Fruit fly (Drosophila melanogaster): ENCODE data around the gene Dyro.

Dyro gene

DNA sequence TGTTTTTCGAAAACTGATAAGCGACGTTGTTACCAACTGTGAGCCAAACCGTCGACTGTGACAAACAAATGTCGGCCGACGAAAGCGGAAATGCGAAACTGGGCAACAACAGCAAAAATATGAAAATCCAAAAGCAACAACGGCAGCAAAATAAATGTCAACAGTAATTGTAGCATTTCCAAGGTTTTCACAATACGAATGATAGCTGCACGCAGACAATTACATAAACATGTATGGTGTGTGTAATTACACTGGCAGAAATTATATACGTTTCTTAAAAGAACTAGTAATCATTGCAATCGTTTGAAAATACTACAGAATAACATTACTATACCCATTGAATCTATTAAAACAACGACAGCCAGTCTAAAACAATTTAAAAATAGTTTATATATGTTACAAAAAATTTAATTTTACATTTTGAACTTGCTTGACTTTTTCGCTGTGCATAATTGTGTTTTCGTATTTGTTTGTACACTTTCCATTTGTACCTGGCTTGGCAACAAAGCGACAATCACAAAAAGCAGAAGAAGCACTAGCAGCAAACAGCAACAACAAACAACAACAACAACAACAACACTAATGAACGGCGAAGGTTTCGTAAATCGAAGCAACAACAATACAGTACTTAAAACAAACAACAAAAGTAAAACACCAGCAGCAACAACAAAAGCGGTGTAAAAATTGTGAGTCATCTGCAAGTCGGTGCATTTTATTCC lies 34.8 kb downstream of the Dyro start (continued):
- TF ChIP-seq CG9437 (GFP tag; optimal IDR thresholded peaks at IDR 0.05) (no peak), esg (GFP tag; conservative IDR thresholded peaks at IDR 0.05) (peak; percentile 82), fd102C (GFP tag; optimal IDR thresholded peaks at IDR 0.05) (peak; percentile 83), CG6765 (GFP tag; optimal IDR thresholded peaks at IDR 0.05) (no peak), gfzf (GFP tag; optimal IDR thresholded peaks at IDR 0.05) (no peak), lbe (GFP tag; optimal IDR thresholded peaks at IDR 0.05) (peak; percentile 35), Max (GFP tag; optimal IDR thresholded peaks at IDR 0.05) (no peak), cato (GFP tag; optimal IDR thresholded peaks at IDR 0.05; ENCODE audit: borderline replicate concordance) (peak; percentile 7), Hey (tag; optimal IDR thresholded peaks at IDR 0.05) (no peak), CG16813 (GFP tag; IDR thresholded peaks at IDR 0.05; ENCODE audit: partially characterized antibody) (no peak), lab (GFP tag; optimal IDR thresholded peaks at IDR 0.05) (peak; percentile 72), Sry-β (GFP tag; optimal IDR thresholded peaks at IDR 0.05) (no peak), sima (GFP tag; optimal IDR thresholded peaks at IDR 0.05) (no peak), repo (GFP tag; optimal IDR thresholded peaks at IDR 0.05) (peak; percentile 9), bowl (GFP tag; IDR thresholded peaks at IDR 0.05) (no peak), CG13624 (GFP tag; optimal IDR thresholded peaks at IDR 0.05) (no peak), CG4404 (GFP tag; IDR thresholded peaks at IDR 0.05) (peak; percentile 92), CG33213 (GFP tag; optimal IDR thresholded peaks at IDR 0.05) (no peak), CG7928 (GFP tag; optimal IDR thresholded peaks at IDR 0.05) (no peak), CG9609 (GFP tag; optimal IDR thresholded peaks at IDR 0.05) (no peak), CG18011 (GFP tag; optimal IDR thresholded peaks at IDR 0.05) (no peak), gro (GFP tag; optimal IDR thresholded peaks at IDR 0.05) (no peak), Dip3 (GFP tag; optimal IDR thresholded peaks at IDR 0.05) (peak; percentile 36), exex (tag; optimal IDR thresholded peaks at IDR 0.05) (peak; percentile 58), CG14965 (GFP tag; optimal IDR thresholded peaks at IDR 0.05; ENCODE audit: borderline replicate concordance) (no peak), trh (GFP tag; optimal IDR thresholded peaks at IDR 0.05) (no peak), CG10209 (GFP tag; optimal IDR thresholded peaks at IDR 0.05) (peak; percentile 5), CG14860 (GFP tag; IDR thresholded peaks at IDR 0.05; ENCODE audit: partially characterized antibody) (no peak), jumu (GFP tag; optimal IDR thresholded peaks at IDR 0.05) (no peak), dimm (GFP tag; IDR thresholded peaks at IDR 0.05) (peak; percentile 53; the same call in 1 of the 2 replicates), mld (GFP tag; IDR thresholded peaks at IDR 0.05; ENCODE audit: partially characterized antibody) (no peak), CG12659 (GFP tag; optimal IDR thresholded peaks at IDR 0.05) (no peak), YL-1 (GFP tag; optimal IDR thresholded peaks at IDR 0.05) (no peak), CG31388 (GFP tag; optimal IDR thresholded peaks at IDR 0.05) (peak; percentile 21), twi (tag; optimal IDR thresholded peaks at IDR 0.05) (peak; percentile 25), CG9932 (GFP tag; IDR thresholded peaks at IDR 0.05) (peak; percentile 52; the same call in 1 of the 2 replicates), bigmax (GFP tag; optimal IDR thresholded peaks at IDR 0.05) (no peak), so (GFP tag; IDR thresholded peaks at IDR 0.05) (peak; percentile 40; the same call in 1 of the 3 replicates), vvl (GFP tag; IDR thresholded peaks at IDR 0.05) (peak; percentile 92), CG3847 (GFP tag; IDR thresholded peaks at IDR 0.05) (peak; percentile 51; the same call in 1 of the 2 replicates), ro (GFP tag; IDR thresholded peaks at IDR 0.05) (peak; percentile 60), CG7963 (GFP tag; IDR thresholded peaks at IDR 0.05; ENCODE audit: partially characterized antibody) (no peak), Sin3A (optimal IDR thresholded peaks at IDR 0.05) (no peak), Ets65A (GFP tag) (peak; percentile 91), tio (GFP tag; optimal IDR thresholded peaks at IDR 0.05) (no peak), fu2 (GFP tag; optimal IDR thresholded peaks at IDR 0.05) (no peak), CG12299 (tag; optimal IDR thresholded peaks at IDR 0.05) (peak; percentile 63), Hr39 (optimal IDR thresholded peaks at IDR 0.05) (no peak), CG7839 (tag; optimal IDR thresholded peaks at IDR 0.05) (peak; percentile 79), ERR (GFP tag; optimal IDR thresholded peaks at IDR 0.05) (no peak)

All from whole organism, embryonic.